Worm (Caenorhabditis elegans): ENCODE data around the gene W02H5.19.
"Not testable (repeated sequence)": the region's sequence is repeated elsewhere in the genome, so short reads cannot be mapped to it uniquely, and the experiment has no call there.

Gene W02H5.19

ce11 chrV:2638545-2638944 is at the start of gene W02H5.19:
W02H5.19 (plus strand) TSS chrV:2638890.
- TF ChIP-seq T22C8.4 (GFP tag; IDR thresholded peaks at IDR 0.05) = 0 out of 2 replicates have a peak, but pooled peaks have one; percentile 33
- peak; percentile 70; the same call in 1 of the 2 replicates for TF ChIP-seq ztf-23 (GFP tag; IDR thresholded peaks at IDR 0.05)
- TF ChIP-seq cog-1 (tag; optimal IDR thresholded peaks at IDR 0.05) = peak; percentile 34
- peak; percentile 68; the same call in 1 of the 2 replicates for TF ChIP-seq flt-1 (GFP tag; IDR thresholded peaks at IDR 0.05)
- TF ChIP-seq ztf-29 (GFP tag; IDR thresholded peaks at IDR 0.05) = peak; percentile 41; the same call in 1 of the 2 replicates
- TF ChIP-seq ref-1 (GFP tag; conservative IDR thresholded peaks at IDR 0.05) = no peak

- TF ChIP-seq med-1 (GFP tag; optimal IDR thresholded peaks at IDR 0.05; ENCODE audit: insufficient read depth) (no peak), cog-1 (tag; optimal IDR thresholded peaks at IDR 0.05) (no peak), ztf-23 (GFP tag; IDR thresholded peaks at IDR 0.05) (no peak), ztf-29 (GFP tag; IDR thresholded peaks at IDR 0.05) (no peak), T22C8.4 (GFP tag; IDR thresholded peaks at IDR 0.05) (no peak), flt-1 (GFP tag; IDR thresholded peaks at IDR 0.05) (no peak), tab-1 (GFP tag; IDR thresholded peaks at IDR 0.05) (no peak)
These were observed 48.9 kb upstream of the W02H5.19 start for ce11 chrV:2589834-2590233.

ce11 chrV:2592173-2592676 is 46.5 kb upstream of the W02H5.19 start, which contains the start of gene irg-3:
irg-3 (plus strand) TSS chrV:2592591.
- TF ChIP-seq med-1 (GFP tag; optimal IDR thresholded peaks at IDR 0.05; ENCODE audit: insufficient read depth) = no peak
- no peak for TF ChIP-seq flt-1 (GFP tag; IDR thresholded peaks at IDR 0.05)
- TF ChIP-seq ref-1 (GFP tag; conservative IDR thresholded peaks at IDR 0.05) = no peak
- no peak for TF ChIP-seq T22C8.4 (GFP tag; IDR thresholded peaks at IDR 0.05)
- TF ChIP-seq klf-2 (GFP tag; conservative IDR thresholded peaks at IDR 0.05) = no peak
- no peak for TF ChIP-seq ztf-29 (GFP tag; IDR thresholded peaks at IDR 0.05)
- TF ChIP-seq cog-1 (tag; optimal IDR thresholded peaks at IDR 0.05) = no peak
- no peak for TF ChIP-seq tab-1 (GFP tag; IDR thresholded peaks at IDR 0.05)
- TF ChIP-seq ztf-23 (GFP tag; IDR thresholded peaks at IDR 0.05) = no peak

ce11 chrV:2595720-2596119 is 43.0 kb upstream of the W02H5.19 start:
- TF ChIP-seq flt-1 (GFP tag; IDR thresholded peaks at IDR 0.05) = no peak
- TF ChIP-seq med-1 (GFP tag; optimal IDR thresholded peaks at IDR 0.05; ENCODE audit: insufficient read depth) = no peak
- no peak for TF ChIP-seq T22C8.4 (GFP tag; IDR thresholded peaks at IDR 0.05)
- no peak for TF ChIP-seq ztf-23 (GFP tag; IDR thresholded peaks at IDR 0.05)
- no peak for TF ChIP-seq ztf-29 (GFP tag; IDR thresholded peaks at IDR 0.05)
- no peak for TF ChIP-seq klf-2 (GFP tag; conservative IDR thresholded peaks at IDR 0.05)
- no peak for TF ChIP-seq ref-1 (GFP tag; conservative IDR thresholded peaks at IDR 0.05)
- TF ChIP-seq cog-1 (tag; optimal IDR thresholded peaks at IDR 0.05) = no peak
- TF ChIP-seq tab-1 (GFP tag; IDR thresholded peaks at IDR 0.05) = no peak

ce11 chrV:2598830-2599229 is 39.9 kb upstream of the W02H5.19 start, which contains the start of gene F53E10.5:
F53E10.5 (minus strand) TSS chrV:2598930.
- TF ChIP-seq cog-1 (tag; optimal IDR thresholded peaks at IDR 0.05); klf-2 (GFP tag; conservative IDR thresholded peaks at IDR 0.05); flt-1 (GFP tag; IDR thresholded peaks at IDR 0.05): not testable (repeated sequence)

ce11 chrV:2600543-2600942 is 38.1 kb upstream of the W02H5.19 start:
- TF ChIP-seq tab-1 (GFP tag; IDR thresholded peaks at IDR 0.05) = no peak
- peak; percentile 11 for TF ChIP-seq cog-1 (tag; optimal IDR thresholded peaks at IDR 0.05)
- no peak for TF ChIP-seq flt-1 (GFP tag; IDR thresholded peaks at IDR 0.05)
- no peak for TF ChIP-seq ztf-23 (GFP tag; IDR thresholded peaks at IDR 0.05)
- TF ChIP-seq klf-2 (GFP tag; conservative IDR thresholded peaks at IDR 0.05) = 0 out of 2 replicates have a peak, but pooled peaks have one; percentile 14
- TF ChIP-seq ref-1 (GFP tag; conservative IDR thresholded peaks at IDR 0.05) = no peak
- TF ChIP-seq T22C8.4 (GFP tag; IDR thresholded peaks at IDR 0.05) = no peak
- TF ChIP-seq med-1 (GFP tag; optimal IDR thresholded peaks at IDR 0.05; ENCODE audit: insufficient read depth) = no peak

- TF ChIP-seq klf-2 (GFP tag; conservative IDR thresholded peaks at IDR 0.05) (no peak), ref-1 (GFP tag; conservative IDR thresholded peaks at IDR 0.05) (no peak), tab-1 (GFP tag; IDR thresholded peaks at IDR 0.05) (no peak), ztf-23 (GFP tag; IDR thresholded peaks at IDR 0.05) (no peak), T22C8.4 (GFP tag; IDR thresholded peaks at IDR 0.05) (no peak), med-1 (GFP tag; optimal IDR thresholded peaks at IDR 0.05; ENCODE audit: insufficient read depth) (no peak), flt-1 (GFP tag; IDR thresholded peaks at IDR 0.05) (no peak)
These were observed 36.9 kb upstream of the W02H5.19 start for ce11 chrV:2601817-2602216.

- no peak for TF ChIP-seq ztf-23 (GFP tag; IDR thresholded peaks at IDR 0.05)
- peak; percentile 4 for TF ChIP-seq cog-1 (tag; optimal IDR thresholded peaks at IDR 0.05)
- no peak for TF ChIP-seq ref-1 (GFP tag; conservative IDR thresholded peaks at IDR 0.05)
- TF ChIP-seq flt-1 (GFP tag; IDR thresholded peaks at IDR 0.05) = no peak
These were observed 35.6 kb upstream of the W02H5.19 start, which contains the start of gene F53E10.6 for ce11 chrV:2603056-2603455. F53E10.6 (minus strand) TSS chrV:2603063.

- TF ChIP-seq ztf-29 (GFP tag; IDR thresholded peaks at IDR 0.05) (no peak), klf-2 (GFP tag; conservative IDR thresholded peaks at IDR 0.05) (no peak), T22C8.4 (GFP tag; IDR thresholded peaks at IDR 0.05) (no peak), med-1 (GFP tag; optimal IDR thresholded peaks at IDR 0.05; ENCODE audit: insufficient read depth) (no peak), tab-1 (GFP tag; IDR thresholded peaks at IDR 0.05) (no peak), ref-1 (GFP tag; conservative IDR thresholded peaks at IDR 0.05) (no peak), cog-1 (tag; optimal IDR thresholded peaks at IDR 0.05) (no peak), flt-1 (GFP tag; IDR thresholded peaks at IDR 0.05) (no peak)
These were observed 30.3 kb upstream of the W02H5.19 start, which contains the start of gene acr-17 for ce11 chrV:2608352-2608751. acr-17 (plus strand) TSS chrV:2608652.

ce11 chrV:2614986-2615687 is 23.6 kb upstream of the W02H5.19 start, which contains the start of gene F53E10.1:
F53E10.1 (plus strand) TSS chrV:2615310.
- TF ChIP-seq T22C8.4 (GFP tag; IDR thresholded peaks at IDR 0.05) (no peak), med-1 (GFP tag; optimal IDR thresholded peaks at IDR 0.05; ENCODE audit: insufficient read depth) (no peak), ref-1 (GFP tag; conservative IDR thresholded peaks at IDR 0.05) (no peak), tab-1 (GFP tag; IDR thresholded peaks at IDR 0.05) (no peak), ztf-29 (GFP tag; IDR thresholded peaks at IDR 0.05) (no peak), cog-1 (tag; optimal IDR thresholded peaks at IDR 0.05) (no peak)
